Worm (Caenorhabditis elegans) whole organism, L3 larva: Measurements from ENCODE around the gene F39E9.14.
A peak's percentile ranks its signal among the peaks of the same experiment; 100 is the strongest.

Source experiments
- elt-3 ChIP-seq, 3 experiments: fragments of 150-350 bp in 1 of 3; sonication (generic microtip) in 2 of 3; optimal IDR thresholded peaks; 2 replicates in 2 of 3; 4 replicates in 1 of 3; lab custom pipeline; 2014 to 2017; ENCODE audit warnings: missing biosample characterization in 3 of 3, missing genetic modification characterization in 3 of 3
- nhr-23 ChIP-seq: fragments of 150-350 bp; optimal IDR thresholded peaks from 2 replicates; lab custom pipeline; 2014; ENCODE audit warnings: missing biosample characterization, missing genetic modification reagents, missing genetic modification characterization
- nhr-28 ChIP-seq: fragments of 150-350 bp; optimal IDR thresholded peaks from 2 replicates; lab custom pipeline; 2014; ENCODE audit warnings: missing biosample characterization, missing genetic modification characterization

Gene F39E9.14

ce11 chrII:3241842-3242241 is 48.6 kb downstream of the F39E9.14 start:
- TF ChIP-seq elt-3 (tag; optimal IDR thresholded peaks at IDR 0.05; lab: Kevin White, UChicago) (peak in 1 of 3 experiments; percentile 27), nhr-28 (tag; lab: Kevin White, UChicago) (no peak), nhr-23 (peak; percentile 35)
